Fruit fly (Drosophila melanogaster) whole organism, adult: Measurements from ENCODE around the gene CG1640.

ENCODE experiments used
- CG14711 ChIP-seq: fragments of 200-800 bp; sonication (Bioruptor generic); optimal IDR thresholded peaks from 2 replicates; lab custom pipeline; 2018; ENCODE audit warnings: missing biosample characterization, mild to moderate bottlenecking, missing genetic modification characterization, moderate library complexity
- CG5204 ChIP-seq: fragments of 200-800 bp; sonication (Bioruptor generic); optimal IDR thresholded peaks from 2 replicates; lab custom pipeline; 2016; ENCODE audit warnings: missing biosample characterization, missing genetic modification characterization
- CG7101 ChIP-seq: fragments of 200-800 bp; sonication (Bioruptor generic); optimal IDR thresholded peaks from 2 replicates; lab custom pipeline; 2018; ENCODE audit warnings: missing biosample characterization, mild to moderate bottlenecking, missing genetic modification characterization, moderate library complexity
- kay ChIP-seq: fragments of 200-800 bp; sonication (Bioruptor generic); peaks from one replicate; lab custom pipeline; 2016; ENCODE audit warnings: missing biosample characterization, missing genetic modification characterization, borderline replicate concordance
- ovo ChIP-seq: fragments of 200-800 bp; sonication (Bioruptor generic); optimal IDR thresholded peaks from 2 replicates; lab custom pipeline; 2016; ENCODE audit warnings: missing biosample characterization, missing genetic modification characterization
- toe ChIP-seq: fragments of 200-800 bp; sonication (Bioruptor generic); optimal IDR thresholded peaks from 2 replicates; lab custom pipeline; 2016; ENCODE audit warnings: missing biosample characterization, missing genetic modification characterization

- TF ChIP-seq CG5204 (GFP tag; lab: Kevin White, UChicago) (no peak), toe (GFP tag; lab: Kevin White, UChicago) (no peak), kay (no peak), CG14711 (tag; lab: Kevin White, UChicago) (no peak), CG7101 (tag; lab: Kevin White, UChicago) (no peak), ovo (GFP tag; lab: Kevin White, UChicago) (peak; percentile 65)
These were observed 1.3 kb downstream of the CG1640 start for dm6 chrX:13371704-13372049.
